Worm (Caenorhabditis elegans): ENCODE data around the gene Y116A8C.43.
A peak's percentile ranks its signal among the peaks of the same experiment; 100 is the strongest.

Gene Y116A8C.43

DNA sequence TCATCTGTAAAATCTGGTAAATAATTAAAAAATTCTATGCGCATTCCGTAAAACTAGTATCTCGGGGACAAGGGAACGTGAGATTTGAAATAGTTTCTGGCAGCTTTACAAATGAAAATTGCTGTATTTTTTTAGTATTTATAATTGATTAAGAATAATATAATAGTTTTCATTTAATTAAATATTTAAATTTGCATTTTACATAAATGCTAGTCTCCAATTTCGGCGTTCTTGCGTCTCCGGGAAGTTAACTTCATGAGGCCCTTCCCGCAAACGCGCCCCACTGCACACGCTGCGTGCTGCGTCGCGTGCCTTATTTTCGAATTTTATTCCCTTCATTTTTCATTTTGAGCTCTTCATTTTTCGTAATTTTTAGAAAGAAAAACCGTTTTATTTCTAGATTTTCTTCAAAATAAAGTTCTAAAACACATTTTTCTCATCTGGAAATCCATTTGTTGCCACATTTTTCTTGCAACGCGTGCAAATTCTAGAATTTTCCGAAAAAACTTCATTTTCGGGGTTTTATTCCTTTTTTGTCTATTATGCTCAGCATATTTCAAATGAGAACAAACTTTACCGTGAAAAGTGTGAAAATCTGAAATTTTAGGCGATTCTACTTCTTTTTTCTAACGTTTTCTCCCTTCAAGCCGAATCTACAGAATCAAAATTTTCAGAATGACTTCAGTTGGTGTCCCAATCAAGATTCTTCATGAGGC is 1.1 kb upstream of the Y116A8C.43 start, which contains the start of the genes snx-13 and snr-1 (continued):
- TF ChIP-seq lsy-2 (tag; optimal IDR thresholded peaks at IDR 0.05) (peak; percentile 78 to 80), lin-13 (GFP tag; optimal IDR thresholded peaks at IDR 0.05) (peak; percentile 55), ceh-8 (GFP tag; optimal IDR thresholded peaks at IDR 0.05) (peak; percentile 52), efl-1 (optimal IDR thresholded peaks at IDR 0.05) (peak; percentile 75 to 77), efl-1 (GFP tag; optimal IDR thresholded peaks at IDR 0.05 in 1 of 2) (peak; percentile 64 to 94), fkh-8 (tag; optimal IDR thresholded peaks at IDR 0.05) (peak; percentile 96), aha-1 (tag; optimal IDR thresholded peaks at IDR 0.05) (no peak), dpl-1 (GFP tag; optimal IDR thresholded peaks at IDR 0.05) (peak; percentile 63 to 69 (median 64)), C16A3.4 (tag; optimal IDR thresholded peaks at IDR 0.05) (peak; percentile 84), egl-27 (tag; optimal IDR thresholded peaks at IDR 0.05) (no peak), sox-4 (tag; optimal IDR thresholded peaks at IDR 0.05) (peak; percentile 58), efl-3 (GFP tag; optimal IDR thresholded peaks at IDR 0.05) (no peak), pax-3 (tag; optimal IDR thresholded peaks at IDR 0.05) (peak; percentile 96), nhr-47 (tag; optimal IDR thresholded peaks at IDR 0.05) (peak; percentile 90), unc-30 (tag; optimal IDR thresholded peaks at IDR 0.05) (no peak), ceh-90 (tag; optimal IDR thresholded peaks at IDR 0.05) (peak; percentile 71), ceh-63 (GFP tag; optimal IDR thresholded peaks at IDR 0.05) (peak; percentile 81), nhr-71 (tag; optimal IDR thresholded peaks at IDR 0.05) (peak; percentile 90), tlp-1 (tag; optimal IDR thresholded peaks at IDR 0.05) (no peak), nhr-77 (tag; optimal IDR thresholded peaks at IDR 0.05) (peak; percentile 13), snpc-4 (tag; optimal IDR thresholded peaks at IDR 0.05) (peak; percentile 2), fos-1 (tag; optimal IDR thresholded peaks at IDR 0.05) (peak; percentile 61), F16B12.6 (tag; optimal IDR thresholded peaks at IDR 0.05) (no peak), mdl-1 (tag; optimal IDR thresholded peaks at IDR 0.05) (peak in 1 of 2 experiments; percentile 75), zip-4 (GFP tag; optimal IDR thresholded peaks at IDR 0.05) (no peak), tbx-2 (tag; optimal IDR thresholded peaks at IDR 0.05) (peak; percentile 84), vab-15 (tag; optimal IDR thresholded peaks at IDR 0.05) (peak; percentile 95), lin-39 (tag; optimal IDR thresholded peaks at IDR 0.05) (no peak), elt-2 (tag; optimal IDR thresholded peaks at IDR 0.05) (peak; percentile 58), C04F5.9 (tag; optimal IDR thresholded peaks at IDR 0.05) (peak; percentile 51), mab-9 (GFP tag; IDR thresholded peaks at IDR 0.05) (no peak; the same call in 1 of the 2 replicates), xbp-1 (tag; optimal IDR thresholded peaks at IDR 0.05) (peak; percentile 87), fkh-4 (tag; optimal IDR thresholded peaks at IDR 0.05; ENCODE audit: borderline replicate concordance) (peak; percentile 68), ceh-88 (GFP tag; IDR thresholded peaks at IDR 0.05) (peak; percentile 87), Y116A8C.19 (tag; optimal IDR thresholded peaks at IDR 0.05; ENCODE audit: borderline replicate concordance) (no peak), sup-37 (GFP tag; optimal IDR thresholded peaks at IDR 0.05) (peak; percentile 40), nhr-237 (tag; optimal IDR thresholded peaks at IDR 0.05) (no peak), alr-1 (tag; optimal IDR thresholded peaks at IDR 0.05; ENCODE audit: borderline replicate concordance) (no peak), nhr-19 (GFP tag; conservative IDR thresholded peaks at IDR 0.05) (peak; percentile 82), pag-3 (tag; optimal IDR thresholded peaks at IDR 0.05; ENCODE audit: borderline replicate concordance, insufficient read depth) (no peak), grh-1 (GFP tag; IDR thresholded peaks at IDR 0.05) (no peak)

DNA sequence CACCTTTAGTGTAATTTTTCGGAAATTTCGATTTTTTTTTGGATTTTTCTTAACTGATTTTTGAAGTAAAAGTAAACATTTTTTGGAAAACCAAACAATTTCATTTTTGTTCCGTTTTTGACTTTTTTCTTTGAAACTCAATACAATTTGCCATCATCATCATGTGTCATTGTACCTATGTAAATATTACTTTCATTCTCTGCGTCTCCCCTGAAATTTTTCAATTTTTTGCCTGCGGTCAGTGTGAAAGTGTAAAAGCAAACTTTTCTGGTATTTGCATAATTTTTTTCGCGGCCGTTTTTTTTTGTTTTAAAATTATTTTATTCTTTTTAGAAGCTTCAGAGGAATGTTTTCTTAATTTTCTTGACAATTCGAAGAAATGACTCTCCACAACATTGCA is 5.0 kb downstream of the Y116A8C.43 start, which contains the start of gene Y116A8C.29:
Gene Y116A8C.29 (plus strand): TSS at position 328 of the 400 bp plus-strand sequence.
- TF ChIP-seq mep-1 (tag; optimal IDR thresholded peaks at IDR 0.05) (peak; percentile 2), ztf-11 (tag; optimal IDR thresholded peaks at IDR 0.05) (no peak), unc-98 (GFP tag; IDR thresholded peaks at IDR 0.05) (no peak), blmp-1 (tag; optimal IDR thresholded peaks at IDR 0.05) (no peak), C34B4.2 (tag; optimal IDR thresholded peaks at IDR 0.05) (no peak), nhr-237 (tag; optimal IDR thresholded peaks at IDR 0.05) (no peak), ceh-90 (tag; optimal IDR thresholded peaks at IDR 0.05) (no peak), efl-1 (optimal IDR thresholded peaks at IDR 0.05) (no peak), efl-1 (GFP tag; optimal IDR thresholded peaks at IDR 0.05 in 1 of 2) (peak in 1 of 2 experiments; percentile 89), lin-39 (tag; optimal IDR thresholded peaks at IDR 0.05) (no peak), hpl-2 (GFP tag; optimal IDR thresholded peaks at IDR 0.05) (no peak), lin-35 (GFP tag; optimal IDR thresholded peaks at IDR 0.05) (peak in 1 of 2 experiments; percentile 24), pag-3 (tag; optimal IDR thresholded peaks at IDR 0.05; ENCODE audit: borderline replicate concordance, insufficient read depth) (no peak)

Data from whole organism, L1 larva.